Worm (Caenorhabditis elegans): ENCODE results near the gene C25F9.8.

- no peak for TF ChIP-seq sea-1 (GFP tag; conservative IDR thresholded peaks at IDR 0.05)
- no peak for TF ChIP-seq hnd-1 (tag; optimal IDR thresholded peaks at IDR 0.05)
- no peak for TF ChIP-seq ceh-13 (GFP tag; optimal IDR thresholded peaks at IDR 0.05)
- no peak for TF ChIP-seq ceh-36 (tag; optimal IDR thresholded peaks at IDR 0.05)
- no peak for TF ChIP-seq ama-1 (optimal IDR thresholded peaks at IDR 0.05)
- TF ChIP-seq hmg-4 (GFP tag; optimal IDR thresholded peaks at IDR 0.05) = no peak
- no peak for TF ChIP-seq flt-1 (GFP tag; IDR thresholded peaks at IDR 0.05)
Measured at ce11 chrV:19433806-19434437, 39.1 kb downstream of the C25F9.8 start, which contains the start of gene C25F9.16.

Measured in whole organism, early embryonic.